Worm (Caenorhabditis elegans): ENCODE measurements around the gene sre-41.

ce11 chrII:12432356-12432755, 44.3 kb downstream of the sre-41 start, which contains the start of gene dct-12:
- no peak for TF ChIP-seq snpc-4 (tag; optimal IDR thresholded peaks at IDR 0.05)
- TF ChIP-seq nhr-85 (tag): no peak
- no peak for TF ChIP-seq ama-1 (optimal IDR thresholded peaks at IDR 0.05)
- no peak for TF ChIP-seq nhr-76 (tag; optimal IDR thresholded peaks at IDR 0.05)

All from whole organism, L1 larva.